Fruit fly (Drosophila melanogaster) whole organism, adult: Measurements from ENCODE around the gene CG6277.

Experiments used
- CG11617 ChIP-seq: fragments of 200-800 bp; sonication (Bioruptor generic); optimal IDR thresholded peaks from 2 replicates; lab custom pipeline; 2017; ENCODE audit warnings: mild to moderate bottlenecking, missing biosample characterization, missing genetic modification reagents, missing genetic modification characterization
- CG14711 ChIP-seq: fragments of 200-800 bp; sonication (Bioruptor generic); optimal IDR thresholded peaks from 2 replicates; lab custom pipeline; 2018; ENCODE audit warnings: missing biosample characterization, mild to moderate bottlenecking, missing genetic modification characterization, moderate library complexity
- CG1620 ChIP-seq: fragments of 200-800 bp; sonication (Bioruptor generic); optimal IDR thresholded peaks from 2 replicates; lab custom pipeline; 2016; ENCODE audit warnings: missing biosample characterization, missing genetic modification characterization
- CG33017 ChIP-seq: fragments of 200-800 bp; sonication (Bioruptor generic); optimal IDR thresholded peaks from 2 replicates; lab custom pipeline; 2018; ENCODE audit warnings: missing biosample characterization, mild to moderate bottlenecking, missing genetic modification characterization, moderate library complexity
- CG5204 ChIP-seq: fragments of 200-800 bp; sonication (Bioruptor generic); optimal IDR thresholded peaks from 2 replicates; lab custom pipeline; 2016; ENCODE audit warnings: missing biosample characterization, missing genetic modification characterization
- CG7045 ChIP-seq: fragments of 200-800 bp; sonication (Bioruptor generic); optimal IDR thresholded peaks from 2 replicates; lab custom pipeline; 2017; ENCODE audit warnings: missing biosample characterization, mild to moderate bottlenecking, missing genetic modification characterization
- CG7101 ChIP-seq: fragments of 200-800 bp; sonication (Bioruptor generic); optimal IDR thresholded peaks from 2 replicates; lab custom pipeline; 2018; ENCODE audit warnings: missing biosample characterization, mild to moderate bottlenecking, missing genetic modification characterization, moderate library complexity
- Clk ChIP-seq: fragments of 200-800 bp; sonication (Bioruptor generic); optimal IDR thresholded peaks from 2 replicates; lab custom pipeline; 2017; ENCODE audit warnings: missing biosample characterization, missing genetic modification characterization
- Hr96 ChIP-seq: fragments of 200-800 bp; sonication (Bioruptor generic); optimal IDR thresholded peaks from 2 replicates; lab custom pipeline; 2016; ENCODE audit warnings: missing biosample characterization, missing genetic modification characterization
- bab1 ChIP-seq: fragments of 200-800 bp; sonication (Bioruptor generic); optimal IDR thresholded peaks from 3 replicates; lab custom pipeline; 2019; ENCODE audit warnings: missing biosample characterization, mild to moderate bottlenecking, missing genetic modification characterization, moderate library complexity
- cic ChIP-seq: fragments of 200-800 bp; sonication (Bioruptor generic); optimal IDR thresholded peaks from 2 replicates; lab custom pipeline; 2017; ENCODE audit warnings: missing biosample characterization, mild to moderate bottlenecking, missing genetic modification characterization, moderate library complexity
- kay ChIP-seq: fragments of 200-800 bp; sonication (Bioruptor generic); peaks from one replicate; lab custom pipeline; 2016; ENCODE audit warnings: missing biosample characterization, missing genetic modification characterization, borderline replicate concordance

dm6 chr3R:27056152-27056551 is 33.1 kb upstream of the CG6277 start:
- TF ChIP-seq Hr96 (GFP tag; lab: Kevin White, UChicago) (no peak), CG33017 (tag; lab: Kevin White, UChicago) (no peak), CG7101 (tag; lab: Kevin White, UChicago) (no peak), CG5204 (GFP tag; lab: Kevin White, UChicago) (no peak), cic (GFP tag; lab: Kevin White, UChicago) (no peak), CG7045 (GFP tag; lab: Kevin White, UChicago) (no peak), bab1 (GFP tag; lab: Kevin White, UChicago) (no peak), kay (GFP tag; lab: Kevin White, UChicago) (no peak), CG1620 (GFP tag; lab: Kevin White, UChicago) (no peak), CG11617 (GFP tag; lab: Kevin White, UChicago) (no peak), CG14711 (tag; lab: Kevin White, UChicago) (no peak), Clk (GFP tag; lab: Kevin White, UChicago) (no peak)
